Fruit fly (Drosophila melanogaster): ENCODE results near the gene mAChR-B.

DNA sequence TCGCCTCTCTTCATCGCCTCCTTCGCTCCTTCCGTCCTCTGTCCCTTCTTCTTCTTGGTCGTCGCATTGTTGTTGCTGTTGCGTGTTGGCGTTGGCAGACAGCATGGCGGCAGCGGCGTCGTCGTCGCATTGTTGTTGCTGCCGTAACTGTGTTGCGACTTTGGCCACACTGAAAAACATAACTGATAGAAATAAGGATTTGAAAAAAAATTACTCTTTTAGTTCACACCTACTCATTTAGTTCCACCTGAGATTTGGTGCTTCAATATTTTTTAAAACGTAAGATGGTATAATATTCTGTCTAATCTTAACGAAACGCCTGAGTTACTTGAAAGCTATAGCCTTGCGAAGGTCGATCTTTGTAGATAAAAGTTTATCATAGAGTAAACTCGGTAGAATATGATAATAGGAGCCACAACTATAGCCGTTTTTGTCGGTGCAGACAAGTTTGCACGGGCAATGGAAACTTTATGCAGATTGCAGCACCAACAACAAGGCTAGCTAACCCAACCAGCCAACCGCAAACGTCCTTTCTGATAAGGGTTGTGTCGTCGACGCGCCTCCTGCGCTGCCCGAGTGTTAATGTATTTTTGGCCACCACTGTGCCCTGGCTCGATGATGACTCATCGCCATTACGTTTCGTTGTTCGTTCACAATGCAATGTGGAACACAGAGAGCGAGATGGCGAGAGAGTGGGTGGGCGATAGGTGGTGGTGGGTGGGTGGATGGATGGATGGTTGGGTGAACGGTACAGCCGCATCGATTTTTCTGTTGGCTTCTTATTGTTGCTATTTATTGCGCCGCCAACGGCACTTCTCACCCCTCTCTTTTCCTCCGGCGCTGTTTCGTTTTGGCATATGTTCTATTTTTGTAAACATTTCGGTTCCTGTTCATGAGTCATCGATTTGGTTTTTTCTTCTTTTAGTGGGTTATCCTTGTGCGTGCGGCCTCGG is 54.1 kb downstream of the mAChR-B start:
- no peak for TF ChIP-seq CTCF (optimal IDR thresholded peaks at IDR 0.05)
- TF ChIP-seq CG8478 (optimal IDR thresholded peaks at IDR 0.05), result no peak
